Fruit fly (Drosophila melanogaster) whole organism, embryonic: ENCODE data around the gene CG46430.

ENCODE experiments used
- CG12769 ChIP-seq: fragments of 200-800 bp; sonication (Bioruptor generic); optimal IDR thresholded peaks from 2 replicates; lab custom pipeline; 2019; ENCODE audit warnings: missing biosample characterization, mild to moderate bottlenecking, missing genetic modification characterization, moderate library complexity
- gsb ChIP-seq: fragments of 200-800 bp; sonication (Bioruptor generic); IDR thresholded peaks from 2 replicates; pipeline ENCODE4 v1.3.6; 2022; ENCODE audit warnings: missing biosample characterization, missing genetic modification characterization

- TF ChIP-seq gsb (GFP tag; lab: Robert Waterston, UW) (no peak), CG12769 (tag; lab: Kevin White, UChicago) (no peak)
Observed at dm6 chr3L:10463051-10463866, 15.1 kb upstream of the CG46430 start, which contains the start of the genes Gem3 and CG32061.
